Worm (Caenorhabditis elegans) whole organism, late embryonic: ENCODE results near the gene drd-10.
"Not testable (repeated sequence)": the region's sequence is repeated elsewhere in the genome, so short reads cannot be mapped to it uniquely, and the experiment has no call there.

Source experiments
- C38D4.7 ChIP-seq: fragments of 200-800 bp; sonication (Bioruptor generic); optimal IDR thresholded peaks from 2 replicates; lab custom pipeline; 2018; ENCODE audit warnings: mild to moderate bottlenecking, missing genetic modification characterization, moderate library complexity, missing compliant biosample characterization
- K09A11.1 ChIP-seq: sonication (generic microtip); optimal IDR thresholded peaks from 2 replicates; lab custom pipeline; 2017; ENCODE audit warnings: antibody characterized with exemption, mild to moderate bottlenecking, missing genetic modification characterization, missing compliant biosample characterization; ENCODE audit not compliant: insufficient read depth
- T23F11.4 ChIP-seq: fragments of 200-800 bp; sonication (Bioruptor generic); optimal IDR thresholded peaks from 2 replicates; lab custom pipeline; 2018; ENCODE audit warnings: mild to moderate bottlenecking, missing genetic modification characterization, missing compliant biosample characterization
- Y22D7AL.16 ChIP-seq: sonication (generic microtip); optimal IDR thresholded peaks from 2 replicates; lab custom pipeline; 2016; ENCODE audit warnings: missing genetic modification characterization, missing compliant biosample characterization
- ceh-18 ChIP-seq: sonication (generic microtip); optimal IDR thresholded peaks from 2 replicates; lab custom pipeline; 2016; ENCODE audit warnings: missing genetic modification characterization, missing compliant biosample characterization
- ceh-24 ChIP-seq: sonication (generic microtip); optimal IDR thresholded peaks from 2 replicates; lab custom pipeline; 2016; ENCODE audit warnings: mild to moderate bottlenecking, missing genetic modification characterization, missing compliant biosample characterization
- ceh-45 ChIP-seq: fragments of 200-800 bp; sonication (Bioruptor generic); IDR thresholded peaks from 2 replicates; pipeline ENCODE4 v1.3.6; 2022; ENCODE audit warnings: missing genetic modification reagents, missing genetic modification characterization, missing compliant biosample characterization
- dmd-4 ChIP-seq: sonication (generic microtip); optimal IDR thresholded peaks from 2 replicates; lab custom pipeline; 2016; ENCODE audit warnings: borderline replicate concordance, missing genetic modification characterization, missing compliant biosample characterization
- elt-2 ChIP-seq: sonication (generic microtip); optimal IDR thresholded peaks from 2 replicates; lab custom pipeline; 2016; ENCODE audit warnings: missing genetic modification reagents, missing genetic modification characterization, missing compliant biosample characterization
- fkh-10 ChIP-seq: fragments of 150-350 bp; optimal IDR thresholded peaks from 2 replicates; lab custom pipeline; 2014; ENCODE audit warnings: missing biosample characterization, missing genetic modification reagents, missing genetic modification characterization
- hlh-30 ChIP-seq: sonication (generic microtip); optimal IDR thresholded peaks from 2 replicates; lab custom pipeline; 2017; ENCODE audit warnings: antibody characterized with exemption, missing genetic modification characterization, missing compliant biosample characterization; ENCODE audit not compliant: insufficient read depth
- hlh-8 ChIP-seq: sonication (generic microtip); optimal IDR thresholded peaks from 2 replicates; lab custom pipeline; 2016; ENCODE audit warnings: missing genotype, missing genetic modification characterization, missing compliant biosample characterization
- mec-3 ChIP-seq: sonication (generic microtip); optimal IDR thresholded peaks from 2 replicates; lab custom pipeline; 2016; ENCODE audit warnings: borderline replicate concordance, missing genetic modification characterization, missing compliant biosample characterization
- nfya-1 ChIP-seq: sonication (generic microtip); optimal IDR thresholded peaks from 2 replicates; lab custom pipeline; 2017; ENCODE audit warnings: missing genetic modification characterization, mild to moderate bottlenecking, missing compliant biosample characterization, antibody characterized with exemption, moderate library complexity
- nhr-11 ChIP-seq: fragments of 150-350 bp; optimal IDR thresholded peaks from 2 replicates; lab custom pipeline; 2014; ENCODE audit warnings: missing biosample characterization, missing genetic modification characterization
- nhr-232 ChIP-seq: sonication (generic microtip); optimal IDR thresholded peaks from 2 replicates; lab custom pipeline; 2016; ENCODE audit warnings: missing genetic modification characterization, missing compliant biosample characterization
- pat-9 ChIP-seq: fragments of 200-800 bp; sonication (Bioruptor generic); optimal IDR thresholded peaks from 2 replicates; lab custom pipeline; 2018; ENCODE audit warnings: mild to moderate bottlenecking, missing genetic modification characterization, moderate library complexity, missing compliant biosample characterization
- pha-2 ChIP-seq: sonication (generic microtip); optimal IDR thresholded peaks from 2 replicates; lab custom pipeline; 2017; ENCODE audit warnings: mild to moderate bottlenecking, missing genetic modification characterization, missing compliant biosample characterization
- sdc-2 ChIP-seq: sonication (generic microtip); optimal IDR thresholded peaks from 2 replicates; lab custom pipeline; 2016; ENCODE audit warnings: missing genotype, missing genetic modification characterization, missing compliant biosample characterization
- sox-4 ChIP-seq: sonication (generic microtip); optimal IDR thresholded peaks from 2 replicates; lab custom pipeline; 2017; ENCODE audit warnings: mild to moderate bottlenecking, missing genetic modification characterization, inconsistent platforms, missing compliant biosample characterization
- syd-9 ChIP-seq: sonication (generic microtip); optimal IDR thresholded peaks from 2 replicates; lab custom pipeline; 2016; ENCODE audit warnings: mild to moderate bottlenecking, missing genetic modification characterization, moderate library complexity, missing compliant biosample characterization
- tbx-7 ChIP-seq: sonication (generic microtip); optimal IDR thresholded peaks from 2 replicates; lab custom pipeline; 2016; ENCODE audit warnings: missing genotype, missing genetic modification characterization, missing compliant biosample characterization
- unc-42 ChIP-seq: sonication (generic microtip); optimal IDR thresholded peaks from 2 replicates; lab custom pipeline; 2016; ENCODE audit warnings: missing genotype, missing genetic modification characterization, missing compliant biosample characterization
- unc-55 ChIP-seq: sonication (generic microtip); optimal IDR thresholded peaks from 2 replicates; lab custom pipeline; 2017; ENCODE audit warnings: missing biosample characterization, missing genetic modification reagents, missing genetic modification characterization
- zip-5 ChIP-seq: sonication (generic microtip); optimal IDR thresholded peaks from 2 replicates; lab custom pipeline; 2016; ENCODE audit warnings: missing genetic modification characterization, missing compliant biosample characterization

Gene drd-10

DNA sequence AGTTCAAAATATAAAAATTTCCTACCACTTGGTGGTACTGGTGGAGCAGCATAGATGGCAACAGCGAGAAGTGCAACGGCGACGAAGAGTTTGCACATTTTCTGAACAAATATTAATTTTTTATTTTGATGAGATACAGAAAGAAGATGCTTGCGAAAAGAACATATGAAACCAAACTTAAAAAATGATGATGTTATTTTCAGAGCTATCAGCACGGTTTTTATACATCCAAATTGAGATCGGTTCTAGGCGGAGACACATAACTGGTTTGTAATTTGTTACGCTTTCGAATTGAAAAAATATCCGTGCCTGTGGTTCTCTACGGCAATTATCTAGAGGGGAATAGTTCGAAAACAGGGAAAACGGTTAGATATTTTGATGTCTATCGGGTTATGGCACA, 45.7 kb downstream of the drd-10 start, which contains the start of gene txt-17:
Gene txt-17, minus strand, starts transcription at position 101 of the 400 bp plus-strand sequence.
- TF ChIP-seq ceh-24 (tag; lab: Kevin White, UChicago): no peak
- no peak for TF ChIP-seq nfya-1 (tag; lab: Kevin White, UChicago)
- TF ChIP-seq hlh-8 (tag; lab: Kevin White, UChicago): no peak
- no peak for TF ChIP-seq nhr-232 (tag; lab: Kevin White, UChicago)
- TF ChIP-seq dmd-4 (tag; lab: Kevin White, UChicago): no peak
- TF ChIP-seq ceh-18 (tag; lab: Kevin White, UChicago): no peak
- TF ChIP-seq nhr-11 (tag; lab: Kevin White, UChicago): no peak
- TF ChIP-seq mec-3 (tag; lab: Kevin White, UChicago): no peak
- no peak for TF ChIP-seq sdc-2 (tag; lab: Kevin White, UChicago)
- no peak for TF ChIP-seq pat-9 (tag; lab: Kevin White, UChicago)
- no peak for TF ChIP-seq hlh-30 (tag; lab: Kevin White, UChicago)
- TF ChIP-seq, all 69 proteins: peak for 0

DNA sequence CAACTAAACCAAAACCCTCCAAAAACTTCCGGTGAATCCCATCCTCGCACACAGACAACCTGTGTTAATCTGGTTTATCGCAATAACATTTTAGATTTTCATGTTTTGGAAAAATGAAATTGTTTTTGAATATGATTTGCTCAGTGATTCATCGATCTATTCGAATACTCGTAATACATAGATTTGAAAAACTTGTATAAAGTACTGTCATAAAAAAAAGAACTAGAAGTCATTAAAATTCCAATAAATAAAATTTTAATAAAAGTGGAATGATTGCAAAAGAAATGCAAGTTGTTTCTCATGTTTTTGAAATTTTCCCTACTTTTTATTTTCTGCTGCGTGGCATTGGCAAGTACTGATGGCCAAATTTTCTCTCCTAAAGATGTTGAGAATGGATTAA, 47.2 kb downstream of the drd-10 start, which contains the start of gene spig-8:
Gene spig-8, plus strand, starts transcription at position 301 of the 400 bp plus-strand sequence.
- TF ChIP-seq unc-55: no peak
- TF ChIP-seq unc-42 (tag; lab: Kevin White, UChicago): no peak
- no peak for TF ChIP-seq syd-9 (tag; lab: Kevin White, UChicago)
- TF ChIP-seq hlh-30 (tag; lab: Kevin White, UChicago): no peak
- TF ChIP-seq ceh-24 (tag; lab: Kevin White, UChicago): no peak
- TF ChIP-seq Y22D7AL.16 (tag; lab: Kevin White, UChicago): no peak
- TF ChIP-seq T23F11.4 (GFP tag; lab: Kevin White, UChicago): no peak
- no peak for TF ChIP-seq C38D4.7
- no peak for TF ChIP-seq tbx-7 (tag; lab: Kevin White, UChicago)
- TF ChIP-seq sox-4 (tag; lab: Kevin White, UChicago): no peak
- no peak for TF ChIP-seq mec-3 (tag; lab: Kevin White, UChicago)
- no peak for TF ChIP-seq dmd-4 (tag; lab: Kevin White, UChicago)
- TF ChIP-seq nfya-1 (tag; lab: Kevin White, UChicago): no peak
- no peak for TF ChIP-seq fkh-10
- TF ChIP-seq elt-2 (tag; lab: Kevin White, UChicago): no peak
- no peak for TF ChIP-seq zip-5 (tag; lab: Kevin White, UChicago)

ce11 chrV:7057795-7058194, 50.4 kb downstream of the drd-10 start, which contains the start of gene Y57E12AL.2:
Gene Y57E12AL.2, plus strand, starts transcription at chrV:7058095.
- TF ChIP-seq pha-2 (tag; lab: Kevin White, UChicago); ceh-45 (GFP tag; lab: Robert Waterston, UW); K09A11.1 (tag; lab: Kevin White, UChicago): not testable (repeated sequence)
